Fruit fly (Drosophila melanogaster): Measurements from ENCODE around the gene CG6418.

The CG6418 gene

DNA sequence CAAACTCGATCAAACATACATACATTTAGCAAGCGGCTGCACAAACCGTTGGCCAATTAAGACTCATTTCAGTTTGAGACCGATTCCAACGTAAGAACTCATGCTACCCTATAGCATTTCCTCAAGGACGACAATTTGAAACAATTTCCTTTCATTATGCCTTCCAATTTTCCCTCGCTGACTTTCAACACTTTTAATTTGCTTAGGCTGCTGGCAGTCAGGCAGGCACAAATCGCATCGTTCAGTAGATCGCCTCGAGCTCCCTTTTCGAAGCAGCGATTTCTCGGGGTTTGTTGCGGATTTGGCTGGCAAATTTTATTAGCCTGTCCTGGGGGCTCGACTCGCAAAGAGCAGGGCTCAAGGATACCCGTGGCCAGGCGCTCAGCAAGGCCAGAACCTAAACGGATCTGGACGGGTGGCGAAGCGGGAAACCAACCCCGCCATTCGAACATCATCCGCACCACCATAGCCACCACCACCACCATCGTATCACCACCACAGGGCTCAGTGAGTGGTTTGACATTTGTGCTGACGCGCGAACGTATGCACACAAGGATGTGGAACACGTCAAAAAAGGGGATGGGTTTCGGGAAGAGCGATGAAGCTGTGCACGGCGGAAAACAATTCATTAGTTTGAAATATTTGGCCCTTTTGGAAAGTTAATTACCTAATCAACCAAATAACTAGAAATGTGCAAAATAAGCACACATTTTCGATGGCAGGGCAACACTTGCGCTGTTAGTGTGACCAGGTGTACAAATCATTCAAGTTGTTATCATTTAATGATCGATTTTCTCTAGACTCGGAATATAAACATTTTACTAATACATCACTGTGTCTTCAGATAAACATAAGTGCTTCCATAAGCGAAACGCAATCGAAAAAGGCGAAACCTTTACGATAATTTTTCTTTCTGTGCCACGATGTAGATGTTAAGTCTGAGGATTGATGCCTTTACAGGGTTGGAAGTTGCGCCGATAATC, 34.0 kb downstream of the CG6418 start (continued):
- no peak for TF ChIP-seq CG7928 (GFP tag; optimal IDR thresholded peaks at IDR 0.05)
- TF ChIP-seq Kr (GFP tag; optimal IDR thresholded peaks at IDR 0.05): peak; percentile 59
- peak; percentile 48 for TF ChIP-seq CG15601 (tag; optimal IDR thresholded peaks at IDR 0.05)
- peak; percentile 19 to 23 for TF ChIP-seq dpn (GFP tag; optimal IDR thresholded peaks at IDR 0.05)
- TF ChIP-seq E2f2 (GFP tag; IDR thresholded peaks at IDR 0.05): no peak
- peak; percentile 13 for TF ChIP-seq CG12219 (GFP tag; optimal IDR thresholded peaks at IDR 0.05)
- TF ChIP-seq wor (GFP tag; IDR thresholded peaks at IDR 0.05): no peak
- no peak for TF ChIP-seq Dip3 (GFP tag; optimal IDR thresholded peaks at IDR 0.05)
- TF ChIP-seq CoRest (tag; optimal IDR thresholded peaks at IDR 0.05): peak; percentile 55
- TF ChIP-seq Oaz (GFP tag; IDR thresholded peaks at IDR 0.05): no peak
- TF ChIP-seq toy (GFP tag; IDR thresholded peaks at IDR 0.05): no peak
- no peak for TF ChIP-seq Dip2 (GFP tag; IDR thresholded peaks at IDR 0.05)
- TF ChIP-seq Eip74EF (GFP tag; optimal IDR thresholded peaks at IDR 0.05): peak in 1 of 2 experiments; percentile 21
- peak; percentile 1 for TF ChIP-seq CG12236 (GFP tag; optimal IDR thresholded peaks at IDR 0.05)
- TF ChIP-seq CG31388 (GFP tag; optimal IDR thresholded peaks at IDR 0.05): no peak
- TF ChIP-seq CG1602 (GFP tag; optimal IDR thresholded peaks at IDR 0.05): peak; percentile 3
- TF ChIP-seq CG5245 (GFP tag; optimal IDR thresholded peaks at IDR 0.05): peak; percentile 19
- peak; percentile 32; the same call in 1 of the 2 replicates for TF ChIP-seq CG17328 (GFP tag; IDR thresholded peaks at IDR 0.05)
- peak; percentile 28 for TF ChIP-seq CG4820 (GFP tag; optimal IDR thresholded peaks at IDR 0.05)
- peak; percentile 63 for TF ChIP-seq CG7839 (tag; optimal IDR thresholded peaks at IDR 0.05)
- peak; percentile 95 for TF ChIP-seq sens (GFP tag)
- TF ChIP-seq trh (GFP tag; optimal IDR thresholded peaks at IDR 0.05): no peak
- TF ChIP-seq ash1 (GFP tag; optimal IDR thresholded peaks at IDR 0.05): no peak
- TF ChIP-seq BEAF-32 (GFP tag; optimal IDR thresholded peaks at IDR 0.05): no peak
- peak; percentile 53 for TF ChIP-seq CG12391 (tag; optimal IDR thresholded peaks at IDR 0.05)
- TF ChIP-seq CG14710 (tag; optimal IDR thresholded peaks at IDR 0.05): peak; percentile 90
- no peak for TF ChIP-seq nom (GFP tag; optimal IDR thresholded peaks at IDR 0.05)
- TF ChIP-seq stwl (tag; optimal IDR thresholded peaks at IDR 0.05): peak; percentile 99
- no peak for TF ChIP-seq CG7987 (GFP tag; optimal IDR thresholded peaks at IDR 0.05)
- TF ChIP-seq CG11398 (GFP tag; optimal IDR thresholded peaks at IDR 0.05): peak; percentile 22
- no peak for TF ChIP-seq CG10274 (GFP tag; optimal IDR thresholded peaks at IDR 0.05)
- peak; percentile 14 for TF ChIP-seq CG12155 (GFP tag; optimal IDR thresholded peaks at IDR 0.05)
- no peak for TF ChIP-seq Jarid2 (GFP tag; optimal IDR thresholded peaks at IDR 0.05)
- no peak for TF ChIP-seq Aef1 (GFP tag; IDR thresholded peaks at IDR 0.05)
- TF ChIP-seq zf30C (GFP tag; optimal IDR thresholded peaks at IDR 0.05): peak; percentile 70
- TF ChIP-seq Usf (GFP tag; optimal IDR thresholded peaks at IDR 0.05): no peak
- no peak for TF ChIP-seq ro (GFP tag; IDR thresholded peaks at IDR 0.05)
- TF ChIP-seq Poxn (GFP tag; IDR thresholded peaks at IDR 0.05): no peak
- no peak for TF ChIP-seq D19B (GFP tag; optimal IDR thresholded peaks at IDR 0.05)
- 0 out of 2 replicates have a peak, but pooled peaks have one; percentile 21 for TF ChIP-seq CG4360 (GFP tag; IDR thresholded peaks at IDR 0.05)
- TF ChIP-seq CG9932 (GFP tag; IDR thresholded peaks at IDR 0.05): no peak
- no peak for TF ChIP-seq sens-2 (GFP tag; IDR thresholded peaks at IDR 0.05)
- TF ChIP-seq ac (GFP tag; optimal IDR thresholded peaks at IDR 0.05): no peak
- TF ChIP-seq CG13287 (GFP tag; IDR thresholded peaks at IDR 0.05; ENCODE audit: partially characterized antibody): no peak
- TF ChIP-seq CG6689 (GFP tag; IDR thresholded peaks at IDR 0.05): no peak
- TF ChIP-seq CG4404 (GFP tag; IDR thresholded peaks at IDR 0.05): no peak
- no peak for TF ChIP-seq CG43689 (GFP tag; IDR thresholded peaks at IDR 0.05)
- TF ChIP-seq jing (GFP tag; optimal IDR thresholded peaks at IDR 0.05): peak; percentile 30
